Fruit fly (Drosophila melanogaster) whole organism, embryonic: Measurements from ENCODE around the gene ago.

Experiments
- Antp ChIP-seq: fragments of 200-800 bp; sonication (Bioruptor generic); optimal IDR thresholded peaks from 3 replicates; lab custom pipeline; 2016; ENCODE audit warnings: missing biosample characterization, missing genetic modification characterization
- CG10274 ChIP-seq: fragments of 200-800 bp; sonication (Bioruptor generic); optimal IDR thresholded peaks from 3 replicates; lab custom pipeline; 2017; ENCODE audit warnings: missing biosample characterization, mild to moderate bottlenecking, missing genetic modification characterization
- CG10462 ChIP-seq: fragments of 200-800 bp; sonication (Bioruptor generic); optimal IDR thresholded peaks from 2 replicates; lab custom pipeline; 2016; ENCODE audit warnings: missing biosample characterization, missing genetic modification characterization
- CG10543 ChIP-seq: fragments of 200-800 bp; sonication (Bioruptor generic); optimal IDR thresholded peaks from 3 replicates; lab custom pipeline; 2017; ENCODE audit warnings: missing biosample characterization, mild to moderate bottlenecking, missing genetic modification characterization, moderate library complexity
- CG10959 ChIP-seq: fragments of 200-800 bp; sonication (Bioruptor generic); IDR thresholded peaks from 2 replicates; pipeline ENCODE4 v1.3.6; 2022; ENCODE audit warnings: missing biosample characterization, missing genetic modification characterization
- CG12769 ChIP-seq: fragments of 200-800 bp; sonication (Bioruptor generic); optimal IDR thresholded peaks from 2 replicates; lab custom pipeline; 2019; ENCODE audit warnings: missing biosample characterization, mild to moderate bottlenecking, missing genetic modification characterization, moderate library complexity
- CG13624 ChIP-seq: fragments of 200-800 bp; sonication (Bioruptor generic); optimal IDR thresholded peaks from 2 replicates; lab custom pipeline; 2016; ENCODE audit warnings: missing biosample characterization, missing genetic modification characterization
- CG14441 ChIP-seq: fragments of 200-800 bp; sonication (Bioruptor generic); IDR thresholded peaks from 2 replicates; pipeline ENCODE4 v1.3.6; 2022; ENCODE audit warnings: missing biosample characterization, missing genetic modification characterization
- CG16779 ChIP-seq: fragments of 200-800 bp; sonication (Bioruptor generic); IDR thresholded peaks from 2 replicates; pipeline ENCODE4 v1.3.6; 2022; ENCODE audit warnings: missing biosample characterization, missing genetic modification characterization
- CG31365 ChIP-seq: fragments of 200-800 bp; sonication (Bioruptor generic); optimal IDR thresholded peaks from 2 replicates; lab custom pipeline; 2018; ENCODE audit warnings: missing biosample characterization, mild to moderate bottlenecking, missing genetic modification characterization
- CG3281 ChIP-seq: fragments of 200-800 bp; sonication (Bioruptor generic); optimal IDR thresholded peaks from 3 replicates; lab custom pipeline; 2017; ENCODE audit warnings: missing biosample characterization, mild to moderate bottlenecking, missing genetic modification characterization
- CG34376 ChIP-seq: fragments of 200-800 bp; sonication (Bioruptor generic); optimal IDR thresholded peaks from 2 replicates; lab custom pipeline; 2018; ENCODE audit warnings: missing biosample characterization, mild to moderate bottlenecking, missing genetic modification characterization
- CG4730 ChIP-seq: fragments of 200-800 bp; sonication (Bioruptor generic); IDR thresholded peaks from 2 replicates; pipeline ENCODE4 v1.3.6; 2022; ENCODE audit warnings: missing biosample characterization, missing genetic modification characterization
- CG5180 ChIP-seq: fragments of 200-800 bp; sonication (Bioruptor generic); optimal IDR thresholded peaks from 3 replicates; lab custom pipeline; 2017; ENCODE audit warnings: missing biosample characterization, missing genetic modification characterization, mild to moderate bottlenecking, moderate library complexity, missing genetic modification reagents
- CG6175 ChIP-seq: fragments of 200-800 bp; sonication (Bioruptor generic); IDR thresholded peaks from 3 replicates; pipeline ENCODE4 v1.3.6; 2022; ENCODE audit warnings: missing biosample characterization, missing genetic modification characterization
- CG6813 ChIP-seq: fragments of 200-800 bp; sonication (Bioruptor generic); optimal IDR thresholded peaks from 2 replicates; lab custom pipeline; 2017; ENCODE audit warnings: missing biosample characterization, missing genetic modification characterization, mild to moderate bottlenecking, moderate library complexity, missing genetic modification reagents
- CG7786 ChIP-seq: fragments of 200-800 bp; sonication (Bioruptor generic); optimal IDR thresholded peaks from 2 replicates; lab custom pipeline; 2016; ENCODE audit warnings: missing biosample characterization, missing genetic modification characterization
- CG7963 ChIP-seq: fragments of 200-800 bp; sonication (Bioruptor generic); IDR thresholded peaks from 3 replicates; pipeline ENCODE4 v1.3.6; 2022; ENCODE audit warnings: missing biosample characterization, missing genetic modification characterization; ENCODE audit not compliant: partially characterized antibody
- CG8944 ChIP-seq: fragments of 200-800 bp; sonication (Bioruptor generic); optimal IDR thresholded peaks from 3 replicates; lab custom pipeline; 2016; ENCODE audit warnings: missing biosample characterization, missing genetic modification characterization
- D19B ChIP-seq: fragments of 200-800 bp; sonication (Bioruptor generic); optimal IDR thresholded peaks from 2 replicates; lab custom pipeline; 2017; ENCODE audit warnings: missing biosample characterization, mild to moderate bottlenecking, missing genetic modification characterization
- Dip2 ChIP-seq: fragments of 200-800 bp; sonication (Bioruptor generic); IDR thresholded peaks from 2 replicates; pipeline ENCODE4 v1.3.6; 2022; ENCODE audit warnings: missing biosample characterization, missing genetic modification characterization
- GATAe ChIP-seq: fragments of 200-800 bp; sonication (Bioruptor generic); conservative IDR thresholded peaks from 2 replicates; pipeline ENCODE4 v1.3.6; 2022; ENCODE audit warnings: missing biosample characterization, missing genetic modification characterization
- H2.0 ChIP-seq: fragments of 200-800 bp; sonication (Bioruptor generic); IDR thresholded peaks from 2 replicates; pipeline ENCODE4 v1.3.6; 2022; ENCODE audit warnings: missing biosample characterization, missing genetic modification characterization
- HLH54F ChIP-seq: fragments of 200-800 bp; sonication (Bioruptor generic); optimal IDR thresholded peaks from 3 replicates; lab custom pipeline; 2016; ENCODE audit warnings: missing biosample characterization, missing genetic modification characterization
- Hr39 ChIP-seq: fragments of >200 bp; optimal IDR thresholded peaks from 2 replicates; lab custom pipeline; 2017
- Mad ChIP-seq: fragments of 200-800 bp; sonication (Bioruptor generic); optimal IDR thresholded peaks from 2 replicates; lab custom pipeline; 2016; ENCODE audit warnings: missing biosample characterization, missing genetic modification characterization
- Med ChIP-seq: fragments of 200-800 bp; sonication (Bioruptor generic); peaks from one replicate; lab custom pipeline; 2016; ENCODE audit warnings: missing biosample characterization, missing genetic modification characterization, mild to moderate bottlenecking, inconsistent platforms, moderate library complexity
- Pdp1 ChIP-seq, 2 experiments: fragments of 200-800 bp; sonication (Bioruptor generic); optimal IDR thresholded peaks; 3 replicates each; lab custom pipeline; 2016; ENCODE audit warnings: missing biosample characterization in 2 of 2, missing genetic modification characterization in 2 of 2, mild to moderate bottlenecking in 1 of 2, moderate library complexity in 1 of 2
- Ptx1 ChIP-seq: fragments of 200-800 bp; sonication (Bioruptor generic); IDR thresholded peaks from 2 replicates; pipeline ENCODE4 v1.3.6; 2022; ENCODE audit warnings: missing biosample characterization, missing genetic modification characterization
- aop ChIP-seq: fragments of 200-800 bp; sonication (Bioruptor generic); IDR thresholded peaks from 2 replicates; pipeline ENCODE4 v1.3.6; 2022; ENCODE audit warnings: missing biosample characterization, missing genetic modification characterization
- ap ChIP-seq: fragments of 200-800 bp; sonication (Bioruptor generic); IDR thresholded peaks from 2 replicates; pipeline ENCODE4 v1.3.6; 2022; ENCODE audit warnings: missing biosample characterization, missing genetic modification characterization
- cwo ChIP-seq: fragments of 200-800 bp; sonication (Bioruptor generic); optimal IDR thresholded peaks from 3 replicates; lab custom pipeline; 2017; ENCODE audit warnings: missing biosample characterization, missing genetic modification characterization, mild to moderate bottlenecking, moderate library complexity, missing genetic modification reagents
- exex ChIP-seq: fragments of 200-800 bp; sonication (Bioruptor generic); optimal IDR thresholded peaks from 4 replicates; lab custom pipeline; 2018; ENCODE audit warnings: missing biosample characterization, mild to moderate bottlenecking, missing genetic modification characterization, moderate library complexity
- gce ChIP-seq: fragments of 200-800 bp; sonication (Bioruptor generic); IDR thresholded peaks from 3 replicates; pipeline ENCODE4 v1.3.6; 2022; ENCODE audit warnings: missing biosample characterization, missing genetic modification characterization
- grn ChIP-seq: fragments of 200-800 bp; sonication (Bioruptor generic); optimal IDR thresholded peaks from 3 replicates; lab custom pipeline; 2017; ENCODE audit warnings: missing biosample characterization, missing genetic modification characterization
- h ChIP-seq: fragments of >200 bp; optimal IDR thresholded peaks from 2 replicates; lab custom pipeline; 2017
- mam ChIP-seq: fragments of 200-800 bp; sonication (Bioruptor generic); optimal IDR thresholded peaks from 3 replicates; lab custom pipeline; 2016; ENCODE audit warnings: missing biosample characterization, missing genetic modification characterization
- mirr ChIP-seq: fragments of 200-800 bp; sonication (Bioruptor generic); optimal IDR thresholded peaks from 3 replicates; lab custom pipeline; 2018; ENCODE audit warnings: missing biosample characterization, mild to moderate bottlenecking, missing genetic modification characterization
- oc ChIP-seq: fragments of 200-800 bp; sonication (Bioruptor generic); optimal IDR thresholded peaks from 2 replicates; lab custom pipeline; 2018; ENCODE audit warnings: missing biosample characterization, mild to moderate bottlenecking, missing genetic modification characterization, moderate library complexity
- scrt ChIP-seq: fragments of 200-800 bp; sonication (Bioruptor generic); optimal IDR thresholded peaks from 2 replicates; lab custom pipeline; 2018; ENCODE audit warnings: missing biosample characterization, mild to moderate bottlenecking, missing genetic modification characterization, moderate library complexity
- sens ChIP-seq: fragments of 200-800 bp; sonication (Bioruptor generic); peaks from one replicate; lab custom pipeline; 2016; ENCODE audit warnings: missing biosample characterization, missing genetic modification characterization
- sens-2 ChIP-seq: fragments of 200-800 bp; sonication (Bioruptor generic); IDR thresholded peaks from 2 replicates; pipeline ENCODE4 v1.3.6; 2022; ENCODE audit warnings: missing biosample characterization, missing genetic modification characterization
- sisA ChIP-seq: fragments of 200-800 bp; sonication (Bioruptor generic); IDR thresholded peaks from 2 replicates; pipeline ENCODE4 v1.3.6; 2022; ENCODE audit warnings: missing biosample characterization, missing genetic modification characterization
- so ChIP-seq: fragments of 200-800 bp; sonication (Bioruptor generic); IDR thresholded peaks from 3 replicates; pipeline ENCODE4 v1.3.6; 2022; ENCODE audit warnings: missing biosample characterization, missing genetic modification characterization
- ttk ChIP-seq: fragments of 200-800 bp; sonication (Bioruptor generic); IDR thresholded peaks from 2 replicates; pipeline ENCODE4 v2.1.2; 2022; ENCODE audit warnings: missing biosample characterization, missing genetic modification characterization
- unpg ChIP-seq: fragments of 200-800 bp; sonication (Bioruptor generic); optimal IDR thresholded peaks from 3 replicates; lab custom pipeline; 2018; ENCODE audit warnings: missing biosample characterization, mild to moderate bottlenecking, missing genetic modification characterization, moderate library complexity

The ago gene

dm6 chr3L:4225647-4226470 lies 28.2 kb downstream of the ago start (continued):
- TF ChIP-seq Pdp1 (GFP tag; optimal IDR thresholded peaks at IDR 0.05; lab: Kevin White, UChicago) (peak in 1 of 2 experiments; percentile 67), aop (GFP tag; lab: Robert Waterston, UW) (0 out of 2 replicates have a peak, but pooled peaks have one; percentile 41), sens-2 (GFP tag; lab: Robert Waterston, UW) (no peak), CG4730 (GFP tag; lab: Robert Waterston, UW) (no peak), Dip2 (GFP tag; lab: Robert Waterston, UW) (no peak), D19B (GFP tag; lab: Kevin White, UChicago) (peak; percentile 42), CG12769 (peak; percentile 31), CG10274 (no peak), CG10543 (GFP tag; lab: Kevin White, UChicago) (peak; percentile 14), cwo (peak; percentile 63), unpg (GFP tag; lab: Kevin White, UChicago) (no peak), ap (no peak), gce (GFP tag; lab: Robert Waterston, UW) (0 out of 3 replicates have a peak, but pooled peaks have one; percentile 33)

DNA sequence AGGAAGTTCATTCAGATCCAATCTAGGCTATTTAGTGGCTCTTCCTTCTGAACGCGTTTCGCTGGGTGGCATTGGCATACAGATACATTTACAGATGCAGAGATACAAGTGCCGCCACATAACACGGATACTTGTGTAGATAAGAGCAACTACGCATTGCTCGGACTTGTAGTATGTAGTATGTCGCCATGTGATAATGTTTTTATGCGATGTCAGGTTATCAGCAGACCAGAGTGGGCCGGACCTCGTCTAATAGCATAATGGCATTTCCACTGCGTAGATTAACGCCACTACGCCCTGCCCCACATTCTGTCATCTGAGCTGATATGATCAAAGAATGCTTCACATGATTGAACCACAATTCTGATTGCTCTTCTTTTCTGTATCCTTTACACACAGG lies 32.3 kb downstream of the ago start:
- TF ChIP-seq Pdp1 (GFP tag; optimal IDR thresholded peaks at IDR 0.05; lab: Kevin White, UChicago) (peak in 1 of 2 experiments; percentile 60), grn (GFP tag; lab: Kevin White, UChicago) (peak; percentile 70), mirr (GFP tag; lab: Kevin White, UChicago) (peak; percentile 22), CG10959 (GFP tag; lab: Robert Waterston, UW) (no peak), exex (tag; lab: Kevin White, UChicago) (peak; percentile 17), Med (GFP tag; lab: Kevin White, UChicago) (peak; percentile 75), h (lab: Kevin White, UChicago) (no peak), CG34376 (GFP tag; lab: Kevin White, UChicago) (peak; percentile 2), CG8944 (GFP tag; lab: Kevin White, UChicago) (no peak), CG13624 (GFP tag; lab: Kevin White, UChicago) (peak; percentile 78), GATAe (GFP tag; lab: Robert Waterston, UW) (0 out of 2 replicates have a peak, but pooled peaks have one; percentile 11), HLH54F (GFP tag; lab: Kevin White, UChicago) (no peak)

DNA sequence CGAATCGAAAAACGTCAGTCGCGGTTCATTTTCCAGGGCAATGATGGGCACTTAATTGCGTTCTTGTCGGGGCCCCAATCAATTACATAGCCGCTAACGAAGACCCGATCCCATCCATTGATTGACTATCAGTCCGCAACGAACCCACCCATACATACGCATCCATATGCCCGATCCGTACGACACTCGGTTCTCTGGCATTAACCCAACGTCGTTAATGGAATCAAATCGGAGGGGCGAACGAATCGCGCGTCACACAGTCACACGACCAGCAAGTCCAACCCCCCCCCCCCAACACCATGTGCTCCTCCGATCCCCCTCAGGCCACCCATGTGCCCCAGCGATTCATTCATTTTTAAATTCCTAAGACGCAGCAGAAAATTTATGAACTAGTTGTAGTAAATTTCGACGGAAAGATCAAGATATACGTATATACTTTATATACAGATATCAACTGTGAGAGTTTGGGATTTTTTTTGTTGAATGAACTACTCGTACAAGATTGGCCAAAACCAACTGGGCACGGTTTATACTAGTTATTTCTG lies 32.8 kb downstream of the ago start:
- TF ChIP-seq H2.0 (GFP tag; lab: Robert Waterston, UW) (no peak), Antp (GFP tag; lab: Kevin White, UChicago) (no peak), mam (GFP tag; lab: Kevin White, UChicago) (no peak), CG31365 (tag; lab: Kevin White, UChicago) (no peak), Ptx1 (GFP tag; lab: Robert Waterston, UW) (peak; percentile 19; the same call in 1 of the 2 replicates), Pdp1 (GFP tag; optimal IDR thresholded peaks at IDR 0.05; lab: Kevin White, UChicago) (peak in 1 of 2 experiments; percentile 44), Mad (GFP tag; lab: Kevin White, UChicago) (no peak), CG10462 (GFP tag; lab: Kevin White, UChicago) (no peak), sisA (GFP tag; lab: Robert Waterston, UW) (no peak), CG7963 (GFP tag; lab: Robert Waterston, UW) (no peak), CG3281 (GFP tag; lab: Kevin White, UChicago) (no peak), CG7786 (no peak), scrt (GFP tag; lab: Kevin White, UChicago) (no peak), CG5180 (GFP tag; lab: Kevin White, UChicago) (peak; percentile 14), sens (GFP tag; lab: Kevin White, UChicago) (no peak), mirr (GFP tag; lab: Kevin White, UChicago) (peak; percentile 89), CG6813 (GFP tag; lab: Kevin White, UChicago) (peak; percentile 9), CG14441 (GFP tag; lab: Robert Waterston, UW) (peak; percentile 37; the same call in 1 of the 2 replicates), oc (tag; lab: Kevin White, UChicago) (peak; percentile 2), CG16779 (GFP tag; lab: Robert Waterston, UW) (no peak), so (GFP tag; lab: Robert Waterston, UW) (0 out of 3 replicates have a peak, but pooled peaks have one; percentile 41), Hr39 (lab: Kevin White, UChicago) (no peak), ttk (GFP tag; lab: Robert Waterston, UW) (0 out of 2 replicates have a peak, but pooled peaks have one; percentile 26), CG6175 (GFP tag; lab: Robert Waterston, UW) (peak; percentile 63; the same call in 2 of the 3 replicates), ap (no peak), Med (GFP tag; lab: Kevin White, UChicago) (peak; percentile 30)
